Fruit fly (Drosophila melanogaster) whole organism, prepupa: ENCODE data around the gene CG16762.

Experiments
- Blimp-1 ChIP-seq: fragments of 200-800 bp; sonication (Bioruptor generic); optimal IDR thresholded peaks from 3 replicates; lab custom pipeline; 2017; ENCODE audit warnings: missing biosample characterization, missing genetic modification characterization, mild to moderate bottlenecking, moderate library complexity, missing genetic modification reagents
- CG11762 ChIP-seq: fragments of 200-800 bp; sonication (Bioruptor generic); optimal IDR thresholded peaks from 3 replicates; lab custom pipeline; 2016; ENCODE audit warnings: missing biosample characterization, missing genetic modification characterization; ENCODE audit not compliant: insufficient read depth
- CG6276 ChIP-seq: fragments of 200-800 bp; sonication (Bioruptor generic); optimal IDR thresholded peaks from 2 replicates; lab custom pipeline; 2017; ENCODE audit warnings: missing biosample characterization, mild to moderate bottlenecking, missing genetic modification characterization
- CG6854 ChIP-seq: fragments of 200-800 bp; sonication (Bioruptor generic); optimal IDR thresholded peaks from 2 replicates; lab custom pipeline; 2017; ENCODE audit warnings: missing biosample characterization, mild to moderate bottlenecking, missing genetic modification characterization
- Hr39 ChIP-seq: fragments of 200-800 bp; sonication (Bioruptor generic); optimal IDR thresholded peaks from 2 replicates; lab custom pipeline; 2016; ENCODE audit warnings: missing biosample characterization, missing genetic modification characterization

DNA sequence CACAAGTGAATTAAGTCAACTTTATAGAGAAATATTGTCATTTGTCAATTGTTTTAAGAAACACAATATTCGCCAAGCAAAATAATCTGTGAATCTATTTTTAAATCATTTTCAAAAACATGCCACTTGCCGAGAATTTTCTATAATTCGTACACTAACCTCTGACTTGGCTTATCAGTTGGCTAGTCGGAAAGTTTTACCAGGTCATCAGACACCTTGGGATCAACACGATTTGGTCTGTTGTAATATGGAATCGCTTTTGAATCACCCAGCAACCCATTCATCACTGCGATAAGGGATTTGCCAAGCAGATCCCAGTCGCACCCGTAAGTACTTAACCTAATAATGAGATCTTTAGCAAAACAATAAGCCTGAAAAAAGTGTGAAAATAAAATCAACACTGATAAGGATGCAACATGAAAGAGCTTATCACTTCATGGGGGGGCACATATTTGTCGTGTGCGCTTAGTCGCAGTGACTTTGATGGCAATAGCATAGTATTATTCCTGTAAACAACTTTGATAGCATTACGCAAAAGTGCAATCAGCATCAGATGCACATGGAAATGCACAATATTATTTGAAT is 28.7 kb upstream of the CG16762 start:
- TF ChIP-seq Blimp-1 (GFP tag; lab: Kevin White, UChicago) (no peak), CG6854 (GFP tag; lab: Kevin White, UChicago) (no peak), Hr39 (GFP tag; lab: Kevin White, UChicago) (no peak), CG6276 (GFP tag; lab: Kevin White, UChicago) (no peak), CG11762 (GFP tag; lab: Kevin White, UChicago) (no peak)
